Worm (Caenorhabditis elegans) whole organism, dauer: ENCODE measurements around the gene M57.1.

Experiments
- unc-62 ChIP-seq: sonication (generic microtip); optimal IDR thresholded peaks from 2 replicates; lab custom pipeline; 2017; ENCODE audit warnings: missing biosample characterization, missing genetic modification reagents, missing genetic modification characterization

Gene M57.1

DNA sequence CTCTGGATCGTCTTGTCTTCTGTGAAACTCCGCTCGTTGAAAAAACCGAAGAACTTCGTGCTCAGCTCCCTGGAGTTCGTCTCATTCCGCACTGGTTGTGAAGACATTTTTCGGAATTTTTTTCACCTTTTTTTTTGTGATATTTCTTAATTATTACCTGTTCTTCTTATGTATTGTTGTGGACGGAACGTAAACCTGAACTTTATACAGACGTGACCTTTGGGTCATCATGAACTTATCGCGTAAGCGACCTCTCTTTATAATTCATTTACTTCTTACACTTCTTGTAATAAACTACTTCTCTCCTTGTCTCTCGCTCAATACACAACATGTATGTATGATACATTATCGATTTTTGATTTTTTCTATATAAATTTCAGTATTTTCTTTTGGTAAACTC is at the start of gene M57.1:
M57.1 (plus strand) TSS at position 301 of the 400 bp plus-strand sequence.
- no peak for TF ChIP-seq unc-62 (GFP tag; lab: Kevin White, UChicago)

DNA sequence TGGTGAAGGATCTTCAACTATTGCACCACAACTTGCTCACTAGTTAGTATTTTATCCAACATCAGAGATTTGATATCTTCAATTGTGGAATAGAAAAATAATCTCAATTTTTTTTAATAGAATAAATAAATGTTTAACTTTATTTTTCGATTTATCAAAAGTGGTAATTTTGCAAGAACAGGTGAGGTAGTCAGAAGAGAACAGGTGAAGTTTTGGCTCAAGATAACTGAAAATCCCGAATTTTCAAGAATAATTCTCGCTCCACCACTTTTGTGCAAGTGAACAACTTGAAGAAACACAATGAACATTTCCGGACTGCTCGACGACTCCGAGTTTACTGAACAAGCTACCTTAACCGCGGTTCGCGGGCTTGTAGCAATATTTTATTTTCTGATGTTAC is 40.8 kb upstream of the M57.1 start, which contains the start of gene srz-78:
srz-78 (plus strand) TSS at position 301 of the 400 bp plus-strand sequence.
- TF ChIP-seq unc-62 (GFP tag; lab: Kevin White, UChicago): no peak

DNA sequence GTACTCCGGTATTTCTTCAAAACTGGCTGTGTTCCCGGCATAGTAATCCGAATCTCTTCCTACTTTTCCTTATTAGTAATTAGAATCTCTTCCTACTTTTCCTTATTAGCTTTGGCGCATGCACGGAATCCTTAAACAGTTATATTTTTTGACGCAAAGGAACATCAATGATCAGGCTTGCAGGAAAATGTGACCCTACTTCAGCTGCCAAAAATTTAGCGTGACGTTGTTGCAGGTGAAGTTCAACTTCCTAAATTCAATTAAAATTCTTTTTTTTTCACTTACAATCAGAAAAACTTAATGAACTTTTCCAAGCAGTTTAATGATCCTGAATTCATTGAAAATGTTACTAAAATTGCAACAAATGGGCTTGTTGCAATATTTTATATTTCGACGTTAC is 39.0 kb upstream of the M57.1 start, which contains the start of gene srz-79:
srz-79 (plus strand) TSS at position 301 of the 400 bp plus-strand sequence.
- no peak for TF ChIP-seq unc-62 (GFP tag; lab: Kevin White, UChicago)

DNA sequence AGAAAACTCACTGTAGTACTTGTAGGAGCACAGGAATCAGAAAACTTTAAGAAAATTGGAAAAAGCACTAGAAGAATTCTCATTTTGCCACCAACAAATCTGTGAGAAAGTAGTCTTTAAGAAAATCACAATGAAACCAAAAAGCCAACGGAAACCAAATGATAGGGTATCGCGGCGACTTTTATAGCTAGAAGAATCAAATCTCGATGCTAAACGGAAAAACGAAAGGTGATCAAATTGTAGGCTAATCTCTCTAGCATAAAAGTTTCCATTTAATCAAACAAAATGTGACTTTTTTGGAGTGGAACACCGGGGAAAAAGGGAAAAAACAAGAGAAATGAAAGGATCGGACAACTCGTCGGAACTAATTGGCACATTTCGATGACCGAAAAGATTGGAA is 35.9 kb upstream of the M57.1 start, which contains the start of gene C09G12.17:
C09G12.17 (minus strand) TSS at position 101 of the 400 bp plus-strand sequence.
- TF ChIP-seq unc-62 (GFP tag; lab: Kevin White, UChicago): no peak

DNA sequence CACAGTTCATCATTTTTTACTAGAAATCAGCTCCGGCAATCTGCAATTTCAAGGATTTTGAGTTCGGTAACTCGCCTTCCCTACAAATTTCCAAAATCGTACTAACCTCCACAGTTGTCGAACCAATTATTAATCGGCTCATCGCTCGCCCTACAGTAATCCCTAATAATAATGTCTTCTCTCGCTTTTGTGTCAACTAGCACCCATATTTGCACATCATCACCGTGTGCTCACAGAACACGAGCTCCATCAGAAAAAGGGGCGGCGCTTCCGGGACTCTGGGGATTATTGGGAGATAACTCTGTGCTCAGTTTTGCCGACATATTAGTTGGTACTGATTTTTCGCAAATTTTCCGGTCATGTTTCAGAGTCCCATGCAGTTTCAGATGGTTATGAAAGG is 34.4 kb upstream of the M57.1 start, which contains the start of gene ceh-53:
ceh-53 (plus strand) TSS at position 301 of the 400 bp plus-strand sequence.
- no peak for TF ChIP-seq unc-62 (GFP tag; lab: Kevin White, UChicago)

DNA sequence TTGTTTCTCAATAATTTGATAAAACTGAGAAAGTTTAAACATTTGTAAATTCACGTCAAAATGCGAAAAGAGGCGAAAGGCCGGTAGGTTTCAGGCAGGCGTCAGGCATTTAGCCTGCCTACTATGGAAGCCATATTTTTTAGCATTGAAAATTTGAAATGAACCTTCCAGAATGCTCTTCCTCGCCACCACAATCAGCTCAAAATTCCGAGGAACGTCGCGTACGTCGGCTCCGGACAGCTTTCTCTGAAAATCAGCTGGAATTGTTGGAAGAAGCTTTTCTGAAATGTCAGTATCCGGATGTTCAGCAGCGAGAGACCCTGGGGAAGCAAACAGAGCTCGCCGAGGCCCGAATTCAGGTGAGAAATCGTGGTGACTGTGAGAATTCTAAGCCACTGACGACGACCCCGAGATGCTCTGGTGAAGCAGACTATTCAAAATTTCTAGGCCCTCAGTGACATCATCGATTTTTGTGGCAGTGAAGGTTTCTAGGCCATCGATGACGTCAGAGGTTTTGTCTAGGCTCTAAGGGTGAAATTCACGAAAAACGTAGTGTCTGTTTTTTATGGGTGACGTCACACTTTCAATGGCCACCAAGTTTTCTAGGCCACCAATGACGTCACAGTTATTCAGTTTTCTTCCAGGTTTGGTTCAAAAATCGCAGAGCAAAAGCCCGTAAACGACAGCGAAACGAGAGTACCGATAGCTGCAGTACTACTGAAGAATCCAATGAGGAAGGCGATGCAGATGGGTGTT is 30.1 kb upstream of the M57.1 start:
- TF ChIP-seq unc-62 (GFP tag; lab: Kevin White, UChicago): no peak

DNA sequence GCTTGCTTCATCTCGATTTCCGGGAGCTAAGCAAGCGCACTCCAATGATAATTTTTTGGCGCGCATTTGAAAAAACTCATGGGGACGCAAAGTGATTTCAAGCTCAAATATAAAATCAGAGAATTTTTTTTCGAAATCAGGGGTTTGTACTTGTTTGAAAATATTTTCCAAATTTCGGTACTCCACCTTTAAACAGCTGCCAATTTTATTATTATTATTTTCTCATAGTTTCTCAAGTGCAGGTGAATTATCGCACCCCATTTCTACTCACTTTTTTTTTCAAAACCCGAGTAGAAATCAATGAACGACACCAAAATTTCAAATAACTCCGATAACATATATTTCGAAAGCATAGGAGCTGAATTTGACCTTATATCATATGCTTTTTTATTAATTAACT is 28.1 kb upstream of the M57.1 start, which contains the start of gene srz-83:
srz-83 (plus strand) TSS at position 301 of the 400 bp plus-strand sequence.
- TF ChIP-seq unc-62 (GFP tag; lab: Kevin White, UChicago): no peak

DNA sequence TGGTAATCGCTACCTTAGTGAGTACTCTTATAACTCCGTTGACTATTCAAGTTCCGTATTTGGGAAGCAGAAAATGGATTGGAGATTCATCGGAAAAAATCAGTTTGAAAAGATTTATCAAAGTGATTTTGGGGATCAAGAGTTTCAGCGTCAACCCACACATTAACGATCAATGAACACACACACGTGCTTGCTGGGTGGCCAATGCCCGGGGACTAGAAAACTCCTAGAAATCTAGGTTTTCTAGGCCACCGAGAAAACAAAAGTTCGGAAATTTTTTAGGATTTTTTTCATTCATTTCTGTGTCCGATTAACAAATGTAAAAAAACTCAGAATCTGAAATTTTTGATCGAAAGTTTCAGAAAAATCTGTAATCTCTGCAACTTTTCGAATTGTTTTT is 26.3 kb upstream of the M57.1 start:
- no peak for TF ChIP-seq unc-62 (GFP tag; lab: Kevin White, UChicago)

DNA sequence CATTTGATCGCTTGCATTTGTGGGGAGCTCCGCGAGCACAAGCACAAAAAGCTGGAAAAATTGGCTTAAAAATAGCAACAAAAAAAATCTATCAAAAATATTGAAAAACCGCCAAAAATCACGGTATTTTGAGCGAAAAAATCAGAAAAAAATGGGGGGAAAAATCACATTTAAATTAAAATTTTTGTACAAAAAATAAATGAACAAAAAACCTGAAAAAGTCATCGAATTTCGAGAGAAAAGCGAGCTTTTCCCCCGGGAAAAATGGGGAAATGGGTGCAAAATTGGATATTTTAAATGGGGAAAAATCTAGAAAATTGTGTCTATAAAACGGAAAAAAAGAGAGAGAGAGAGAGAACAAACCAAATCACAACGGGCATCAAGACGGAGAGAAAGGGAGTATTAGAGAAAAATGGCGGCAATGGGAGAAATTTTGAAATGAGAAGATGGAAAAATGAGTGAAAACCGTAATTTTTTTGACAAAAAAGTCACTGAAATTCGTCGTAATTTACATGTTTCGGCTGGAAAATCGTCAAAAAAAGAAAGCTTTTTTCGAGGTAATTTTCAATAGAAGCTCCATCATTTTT is 22.7 kb upstream of the M57.1 start, which contains the start of gene ced-10:
ced-10 (minus strand) TSS at position 51 of the 587 bp plus-strand sequence.
- TF ChIP-seq unc-62 (GFP tag; lab: Kevin White, UChicago): no peak

DNA sequence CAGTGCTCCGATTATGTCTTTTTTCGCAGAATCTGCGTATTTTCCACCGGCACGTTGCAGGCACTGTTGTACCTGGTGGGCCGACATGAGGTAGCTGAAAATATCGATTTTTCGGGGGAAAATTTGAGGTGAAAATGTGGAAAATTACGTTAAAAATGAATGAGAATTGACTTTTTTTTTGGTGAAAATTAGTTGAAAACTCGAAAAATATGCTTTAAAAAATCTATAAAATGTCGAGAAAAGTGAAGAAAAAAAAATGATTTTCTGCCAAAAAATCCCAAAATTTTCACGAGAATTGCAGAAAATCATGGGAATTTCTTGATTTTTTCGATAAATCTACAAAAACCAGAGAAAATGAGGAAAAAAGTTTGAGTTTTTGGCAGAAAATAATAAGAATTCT is 17.8 kb upstream of the M57.1 start, which contains the start of gene tsg-101:
tsg-101 (minus strand) TSS at position 101 of the 400 bp plus-strand sequence.
- no peak for TF ChIP-seq unc-62 (GFP tag; lab: Kevin White, UChicago)

DNA sequence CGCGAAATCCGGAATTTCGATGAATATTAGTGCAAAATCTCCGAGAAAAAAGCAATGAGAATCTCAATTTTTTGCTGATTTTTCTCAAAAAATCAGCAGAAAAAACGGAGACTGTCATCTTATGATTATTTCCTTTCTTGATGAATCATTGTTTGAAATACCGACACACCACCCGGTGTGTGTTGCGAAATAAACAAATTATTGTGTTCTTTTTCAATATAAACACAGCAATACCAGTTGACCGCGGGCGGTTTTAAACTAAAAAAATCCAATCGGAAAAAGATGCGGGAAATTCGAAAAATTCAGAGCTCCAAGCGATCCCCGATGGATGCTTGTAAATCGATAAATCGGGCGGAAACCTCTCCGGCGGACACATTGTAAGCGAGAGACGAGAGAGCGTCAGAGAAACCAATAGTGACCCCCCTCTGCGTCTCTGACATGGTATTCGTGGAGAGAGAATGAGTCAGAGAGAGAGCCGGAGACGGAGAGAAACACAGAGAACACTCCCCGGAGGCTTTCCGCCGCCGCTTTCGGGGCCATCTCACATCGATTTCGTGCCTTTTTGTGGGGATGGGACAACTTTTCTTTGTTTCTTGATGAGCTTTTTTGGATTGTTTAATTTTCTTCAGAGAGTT is 16.7 kb upstream of the M57.1 start:
- TF ChIP-seq unc-62 (GFP tag; lab: Kevin White, UChicago): no peak

DNA sequence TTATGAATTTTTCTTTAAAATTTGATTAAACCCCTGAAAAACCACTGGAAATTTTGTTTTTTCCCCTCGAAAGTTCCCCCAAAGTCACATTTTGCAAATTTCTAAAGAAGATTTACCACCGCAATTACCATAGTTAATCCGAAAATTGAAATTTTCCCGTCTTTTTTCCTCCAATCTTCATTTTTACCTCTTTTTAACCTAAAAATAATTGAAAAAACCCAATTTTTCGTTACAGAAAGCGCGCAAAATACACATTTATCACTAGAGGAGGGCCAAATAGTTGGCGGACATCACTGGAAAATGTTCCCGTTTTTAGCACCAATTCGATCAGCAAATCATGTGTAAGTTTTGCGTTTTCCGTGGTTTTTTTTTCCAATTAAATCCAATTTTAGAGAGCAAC is 15.7 kb upstream of the M57.1 start, which contains the start of gene unc-33:
unc-33 (plus strand) TSS at position 301 of the 400 bp plus-strand sequence.
- TF ChIP-seq unc-62 (GFP tag; lab: Kevin White, UChicago): no peak

DNA sequence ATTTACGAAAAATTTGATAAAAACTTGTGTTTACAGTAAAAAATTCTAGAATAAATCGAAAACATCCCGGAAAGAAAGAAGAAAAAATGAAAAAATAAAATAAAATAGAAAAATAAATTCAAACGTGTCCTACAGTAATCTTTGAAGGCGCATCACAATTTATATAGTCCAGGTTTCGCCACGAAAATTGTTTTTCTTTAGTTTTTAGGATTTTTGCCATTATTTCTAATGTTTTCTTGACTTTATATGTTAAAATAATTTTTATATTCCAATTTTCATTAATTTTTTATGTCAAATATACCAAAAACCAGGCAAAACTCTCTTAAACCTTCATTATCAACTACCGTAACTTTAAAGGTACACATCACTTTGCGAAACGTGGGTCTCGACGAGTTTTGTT is 14.7 kb upstream of the M57.1 start:
- no peak for TF ChIP-seq unc-62 (GFP tag; lab: Kevin White, UChicago)

DNA sequence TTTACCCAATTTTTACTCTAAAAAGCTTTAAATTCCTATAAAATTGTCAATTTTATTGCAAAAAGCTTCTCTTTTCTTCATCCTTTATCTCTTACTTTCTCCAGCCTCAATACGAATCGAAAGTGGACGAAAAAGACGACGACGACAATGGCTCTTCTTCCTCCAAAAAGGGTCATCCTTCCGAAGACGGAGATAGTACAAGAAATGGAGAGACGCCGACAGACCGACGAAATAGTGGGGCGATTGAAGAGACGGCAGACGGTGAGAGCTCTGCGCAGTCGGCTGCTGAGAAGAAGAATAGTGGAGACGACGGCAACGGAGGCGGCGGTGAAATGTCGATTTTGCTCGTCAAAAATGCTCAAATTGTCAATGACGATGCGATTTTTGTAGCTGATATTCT is 12.9 kb upstream of the M57.1 start:
- no peak for TF ChIP-seq unc-62 (GFP tag; lab: Kevin White, UChicago)

DNA sequence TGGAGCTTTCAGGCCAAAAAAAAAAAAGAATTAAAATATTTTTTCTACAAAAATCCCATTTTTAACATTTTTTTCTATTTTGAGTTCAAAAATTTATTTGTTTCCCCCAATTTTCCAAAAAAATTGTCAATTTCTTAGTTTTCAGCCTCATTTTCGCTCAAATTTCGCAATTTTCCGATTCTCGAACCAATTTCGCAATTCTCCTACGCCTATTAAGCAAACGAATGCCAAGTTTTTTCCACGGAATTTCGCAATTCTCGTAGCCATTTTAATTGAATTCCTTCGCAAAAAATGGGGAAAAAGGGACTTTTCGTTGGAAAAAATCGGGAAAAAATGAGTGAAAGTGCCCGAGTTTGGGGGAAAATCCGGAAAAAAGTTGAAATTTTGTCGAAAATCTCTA is 11.9 kb upstream of the M57.1 start:
- no peak for TF ChIP-seq unc-62 (GFP tag; lab: Kevin White, UChicago)

DNA sequence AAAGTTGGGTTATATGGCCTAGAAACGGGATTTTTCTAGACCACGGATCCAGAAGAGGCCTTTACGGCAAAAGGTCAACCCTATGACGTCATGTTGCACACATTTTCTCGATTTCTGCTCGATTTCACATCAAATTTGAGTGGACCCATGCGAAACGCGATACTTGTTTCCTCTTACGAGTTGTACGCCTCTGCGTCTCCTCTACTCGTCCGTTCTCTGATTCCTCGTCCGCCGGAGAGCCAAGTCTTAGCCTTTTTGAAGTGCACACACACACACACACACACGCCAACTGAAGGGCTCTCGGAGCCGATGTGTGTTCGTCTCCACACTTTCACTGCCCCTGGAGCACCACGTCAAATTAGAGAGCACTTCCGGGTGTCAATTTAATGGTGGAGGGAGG is 11.3 kb upstream of the M57.1 start:
- no peak for TF ChIP-seq unc-62 (GFP tag; lab: Kevin White, UChicago)
